Worm (Caenorhabditis elegans): ENCODE results near the gene nphp-4.

The nphp-4 gene

DNA sequence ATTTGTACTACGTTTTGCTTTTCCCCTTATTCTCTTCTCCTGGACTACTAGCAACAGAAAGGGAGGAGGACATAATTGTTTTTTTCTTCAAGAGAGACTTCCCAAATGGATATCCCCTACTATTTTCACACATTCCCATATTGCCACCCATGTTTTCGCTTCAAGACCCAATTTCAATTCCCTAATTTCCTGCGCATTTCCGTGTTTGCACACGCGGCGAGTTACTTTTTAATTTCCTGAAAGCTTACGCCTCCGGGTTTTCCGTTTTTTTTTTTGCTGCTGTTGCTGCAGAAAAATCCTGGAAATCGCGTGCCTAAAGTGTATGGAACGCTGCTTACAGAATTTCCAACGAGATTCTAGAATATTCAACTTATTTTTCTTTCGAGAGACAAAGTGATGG lies 8.8 kb upstream of the nphp-4 start:
- TF ChIP-seq hmg-1.1 (GFP tag; IDR thresholded peaks at IDR 0.05), result no peak
- peak in 1 of 2 experiments; percentile 93 for TF ChIP-seq unc-62 (GFP tag; optimal IDR thresholded peaks at IDR 0.05 in 1 of 2)
- TF ChIP-seq unc-62 (tag; optimal IDR thresholded peaks at IDR 0.05), result no peak
- TF ChIP-seq Y75B8A.6 (GFP tag; IDR thresholded peaks at IDR 0.05), result no peak
- no peak for TF ChIP-seq aly-2 (tag; optimal IDR thresholded peaks at IDR 0.05)
- no peak for TF ChIP-seq ceh-20 (GFP tag; IDR thresholded peaks at IDR 0.05)
- TF ChIP-seq snpc-1.2 (GFP tag; IDR thresholded peaks at IDR 0.05), result no peak
- no peak for TF ChIP-seq egl-43 (GFP tag; IDR thresholded peaks at IDR 0.05)
- TF ChIP-seq zfp-3 (GFP tag; conservative IDR thresholded peaks at IDR 0.05), result no peak
- TF ChIP-seq ceh-82 (tag; optimal IDR thresholded peaks at IDR 0.05), result no peak
- TF ChIP-seq aha-1 (tag), result peak; percentile 51
- no peak for TF ChIP-seq dmd-8 (GFP tag; IDR thresholded peaks at IDR 0.05)
- TF ChIP-seq snpc-4 (tag; optimal IDR thresholded peaks at IDR 0.05), result no peak
- TF ChIP-seq gei-8 (GFP tag; optimal IDR thresholded peaks at IDR 0.05), result no peak
- no peak for TF ChIP-seq nhr-48 (tag; optimal IDR thresholded peaks at IDR 0.05)
- no peak for TF ChIP-seq zip-2 (tag; optimal IDR thresholded peaks at IDR 0.05)
- no peak for TF ChIP-seq skn-1 (tag; optimal IDR thresholded peaks at IDR 0.05)

DNA sequence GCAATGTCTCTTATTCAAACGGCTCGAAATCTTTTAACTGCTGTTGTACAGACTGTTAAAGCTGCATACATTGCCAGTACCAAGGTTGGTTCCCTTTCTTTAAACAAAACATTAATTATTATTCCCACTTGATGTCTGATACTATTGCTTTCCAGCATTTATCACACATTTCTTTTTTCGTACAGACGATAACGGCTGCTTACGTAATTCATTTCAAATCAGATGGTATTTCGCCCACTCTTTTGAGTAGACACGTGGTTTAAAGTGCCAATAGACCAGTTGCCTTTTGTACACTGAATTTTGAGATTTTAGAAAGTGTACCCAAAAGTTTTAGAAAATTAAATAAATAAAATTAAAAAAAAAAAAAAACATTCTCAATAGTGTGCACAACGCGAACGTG lies 5.9 kb upstream of the nphp-4 start:
- TF ChIP-seq dve-1 (tag; optimal IDR thresholded peaks at IDR 0.05; ENCODE audit: insufficient read depth), result peak; percentile 31
- TF ChIP-seq dmd-6 (GFP tag; IDR thresholded peaks at IDR 0.05), result peak; percentile 36
- no peak for TF ChIP-seq saeg-2 (GFP tag; IDR thresholded peaks at IDR 0.05)
- no peak for TF ChIP-seq daf-16 (GFP tag; optimal IDR thresholded peaks at IDR 0.05)
- peak; percentile 59 for TF ChIP-seq daf-16 (tag; optimal IDR thresholded peaks at IDR 0.05)
- TF ChIP-seq aha-1 (tag), result no peak
- TF ChIP-seq hlh-30 (tag; optimal IDR thresholded peaks at IDR 0.05; ENCODE audit: insufficient read depth), result peak; percentile 59
- peak; percentile 10 for TF ChIP-seq pqm-1 (tag; optimal IDR thresholded peaks at IDR 0.05)
- TF ChIP-seq hlh-11 (tag; optimal IDR thresholded peaks at IDR 0.05), result peak; percentile 32

DNA sequence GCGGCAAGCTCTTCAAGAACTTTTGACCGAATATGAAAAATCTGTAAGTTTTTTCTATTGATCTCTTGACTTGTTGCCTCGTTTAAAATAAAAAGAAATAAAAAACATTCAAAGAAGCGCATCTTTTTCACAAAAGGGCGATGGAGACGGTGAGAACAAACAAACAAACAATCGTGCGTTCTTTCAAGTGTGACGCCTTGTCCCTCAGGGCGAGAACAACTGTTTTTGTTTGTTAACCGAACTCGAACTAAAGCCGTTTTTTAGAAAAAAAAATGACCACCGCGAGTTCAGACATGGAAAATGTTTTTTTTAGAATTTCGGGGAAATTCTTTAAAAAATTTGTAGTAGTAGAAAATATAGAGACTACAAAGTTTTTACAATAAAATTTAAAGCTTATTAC lies 3.4 kb upstream of the nphp-4 start:
- TF ChIP-seq pha-4 (GFP tag; IDR thresholded peaks at IDR 0.05) (no peak), pha-4 (tag; optimal IDR thresholded peaks at IDR 0.05) (peak; percentile 50), unc-39 (tag; optimal IDR thresholded peaks at IDR 0.05) (no peak), unc-62 (GFP tag; optimal IDR thresholded peaks at IDR 0.05 in 1 of 2) (peak in 1 of 2 experiments; percentile 86), unc-62 (tag; optimal IDR thresholded peaks at IDR 0.05) (no peak)

DNA sequence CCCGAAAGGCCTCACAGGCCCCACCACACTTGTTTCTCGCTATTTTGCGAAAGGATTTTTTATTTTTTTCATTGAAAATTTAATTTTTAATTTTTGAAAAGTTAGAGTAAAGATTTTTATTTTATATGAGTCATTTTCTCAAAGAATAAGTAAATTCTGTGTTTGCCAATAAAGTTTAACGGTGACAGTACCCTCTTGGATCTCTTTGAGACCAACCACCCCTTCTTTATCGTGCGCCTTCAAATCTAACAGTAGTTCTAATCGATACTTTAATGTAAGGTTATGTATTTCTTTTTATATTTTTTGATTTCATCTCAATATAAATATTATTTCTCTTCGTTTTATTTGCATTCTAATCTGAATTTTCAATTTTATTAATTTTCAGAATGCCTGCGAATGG lies 2.0 kb upstream of the nphp-4 start, which contains the start of gene hmp-1:
TSS of gene hmp-1 (plus strand) at position 380 of the 400 bp plus-strand sequence.
- no peak for TF ChIP-seq daf-8 (GFP tag; IDR thresholded peaks at IDR 0.05)
- no peak for TF ChIP-seq duxl-1 (tag; optimal IDR thresholded peaks at IDR 0.05; ENCODE audit: poor library complexity)
- TF ChIP-seq spr-1 (tag; optimal IDR thresholded peaks at IDR 0.05), result no peak
- TF ChIP-seq F44E2.7 (GFP tag; IDR thresholded peaks at IDR 0.05), result no peak
- peak; percentile 9 for TF ChIP-seq aha-1 (tag)

DNA sequence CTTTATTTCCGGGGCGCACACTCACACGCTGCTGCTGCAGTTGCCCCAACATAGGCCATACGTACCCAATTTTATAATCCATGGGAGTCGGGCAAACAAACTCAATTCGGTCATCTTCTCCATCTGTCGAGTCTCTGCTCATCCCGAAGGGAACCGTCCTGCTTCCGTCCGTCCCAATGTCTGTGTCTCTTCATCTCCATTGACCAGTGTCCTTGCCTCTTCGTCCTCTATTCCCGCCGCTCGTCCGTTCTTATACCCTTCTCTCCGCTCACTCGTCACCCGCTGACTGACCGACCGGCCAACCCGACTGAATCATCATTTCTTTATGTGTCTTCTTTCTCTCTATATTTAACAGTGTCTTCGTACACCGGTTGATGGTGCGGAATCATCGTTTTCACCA lies 1.3 kb upstream of the nphp-4 start:
- TF ChIP-seq mep-1 (tag; optimal IDR thresholded peaks at IDR 0.05) (peak; percentile 52), F10B5.3 (tag; optimal IDR thresholded peaks at IDR 0.05) (no peak), zag-1 (tag; optimal IDR thresholded peaks at IDR 0.05) (no peak), lsy-2 (tag; optimal IDR thresholded peaks at IDR 0.05) (peak in 1 of 2 experiments; percentile 51), php-3 (GFP tag; IDR thresholded peaks at IDR 0.05) (no peak), ceh-28 (tag; optimal IDR thresholded peaks at IDR 0.05) (no peak), egl-27 (tag; optimal IDR thresholded peaks at IDR 0.05) (no peak), spr-3 (GFP tag; optimal IDR thresholded peaks at IDR 0.05) (no peak), lin-1 (GFP tag; IDR thresholded peaks at IDR 0.05) (no peak), skn-1 (tag; optimal IDR thresholded peaks at IDR 0.05) (no peak), nhr-77 (tag; optimal IDR thresholded peaks at IDR 0.05) (no peak), lin-39 (tag; optimal IDR thresholded peaks at IDR 0.05) (no peak), ama-1 (optimal IDR thresholded peaks at IDR 0.05) (no peak), nhr-237 (tag; optimal IDR thresholded peaks at IDR 0.05) (no peak), zip-2 (tag; optimal IDR thresholded peaks at IDR 0.05) (no peak), hlh-11 (tag; optimal IDR thresholded peaks at IDR 0.05) (peak; percentile 72), ztf-7 (tag; optimal IDR thresholded peaks at IDR 0.05) (no peak), mes-2 (tag; optimal IDR thresholded peaks at IDR 0.05; ENCODE audit: poor library complexity, severe bottlenecking) (peak; percentile 34), nhr-102 (tag; optimal IDR thresholded peaks at IDR 0.05) (no peak)
